Worm (Caenorhabditis elegans) whole organism, L4/young adult: ENCODE data around the gene elo-2.

ENCODE experiments used
- W03F9.2 ChIP-seq: fragments of 150-350 bp; optimal IDR thresholded peaks from 2 replicates; lab custom pipeline; 2014; ENCODE audit warnings: missing biosample characterization, missing genetic modification characterization
- dao-5 ChIP-seq: sonication (generic microtip); optimal IDR thresholded peaks from 2 replicates; lab custom pipeline; 2016; ENCODE audit warnings: missing genotype, missing genetic modification characterization, moderate library complexity, missing compliant biosample characterization
- him-1 ChIP-seq: sonication (generic microtip); optimal IDR thresholded peaks from 2 replicates; lab custom pipeline; 2016; ENCODE audit warnings: missing genotype, missing genetic modification reagents, missing genetic modification characterization, missing compliant biosample characterization

The elo-2 gene

DNA sequence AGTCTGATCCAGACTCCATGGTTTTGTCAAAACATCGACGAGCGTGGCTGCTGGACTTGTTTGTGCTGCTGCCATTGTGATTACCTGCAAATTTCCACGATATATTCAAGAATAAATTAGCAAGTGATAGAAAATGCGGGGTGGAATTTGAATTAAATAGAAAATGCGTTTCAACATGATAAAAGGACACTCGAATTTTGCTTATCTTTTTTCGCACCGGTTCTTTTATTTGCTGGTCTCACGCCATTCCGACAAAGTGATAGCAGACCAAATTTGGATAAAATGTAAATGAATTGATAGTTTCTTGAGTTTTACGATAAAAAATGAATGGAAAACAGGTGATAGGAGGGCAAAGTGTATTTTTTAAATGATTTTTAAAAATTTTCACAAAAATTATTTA is at the start of gene elo-2:
TSS of gene elo-2 (minus strand) at position 84 of the 400 bp plus-strand sequence.
- TF ChIP-seq W03F9.2 (tag; lab: Kevin White, UChicago) (no peak), him-1 (tag; lab: Kevin White, UChicago) (no peak), dao-5 (tag; lab: Kevin White, UChicago) (no peak)

DNA sequence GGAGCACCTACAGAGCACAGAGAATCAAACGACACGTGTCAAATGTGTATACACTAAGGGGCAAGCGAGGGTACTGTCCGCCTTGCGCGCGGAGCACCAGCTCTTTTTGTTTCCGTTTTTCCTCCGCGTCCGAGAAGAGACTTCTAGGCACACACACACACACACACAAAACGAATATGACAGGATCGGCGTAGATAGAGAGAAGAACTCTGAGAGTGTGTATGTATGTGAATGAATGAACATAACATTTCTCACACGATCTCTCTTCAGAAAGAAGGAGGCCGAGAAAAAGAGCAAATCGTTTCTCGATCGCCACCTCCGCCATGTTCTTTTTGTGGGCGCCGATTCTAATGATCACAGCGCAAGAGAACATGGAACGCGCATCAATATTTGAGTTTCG is 23.5 kb upstream of the elo-2 start, which contains the start of gene nas-6:
TSS of gene nas-6 (minus strand) at position 101 of the 400 bp plus-strand sequence.
- TF ChIP-seq dao-5 (tag; lab: Kevin White, UChicago) (no peak), W03F9.2 (tag; lab: Kevin White, UChicago) (no peak), him-1 (tag; lab: Kevin White, UChicago) (no peak)

DNA sequence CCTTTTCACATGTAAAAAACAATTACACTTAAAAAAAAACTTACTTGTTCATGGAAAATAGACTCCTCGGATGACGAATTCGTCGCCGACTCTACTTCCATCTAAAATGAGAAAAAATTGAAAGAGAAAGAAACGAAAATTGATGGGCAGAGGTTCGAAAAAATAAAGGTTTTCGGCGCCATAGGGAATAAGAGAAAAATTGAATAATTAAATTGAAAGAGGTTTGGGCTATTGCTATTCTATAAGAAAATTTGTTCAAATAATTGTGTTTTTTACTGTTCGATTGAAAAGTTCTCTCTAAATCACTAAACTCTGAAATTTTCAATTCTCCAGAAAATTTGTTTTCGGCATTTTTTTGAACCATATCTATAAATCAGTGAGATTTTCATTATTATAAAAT is 16.0 kb upstream of the elo-2 start, which contains the start of gene rabr-2:
TSS of gene rabr-2 (minus strand) at position 101 of the 400 bp plus-strand sequence.
- TF ChIP-seq W03F9.2 (tag; lab: Kevin White, UChicago): no peak
- TF ChIP-seq him-1 (tag; lab: Kevin White, UChicago): no peak
- no peak for TF ChIP-seq dao-5 (tag; lab: Kevin White, UChicago)

DNA sequence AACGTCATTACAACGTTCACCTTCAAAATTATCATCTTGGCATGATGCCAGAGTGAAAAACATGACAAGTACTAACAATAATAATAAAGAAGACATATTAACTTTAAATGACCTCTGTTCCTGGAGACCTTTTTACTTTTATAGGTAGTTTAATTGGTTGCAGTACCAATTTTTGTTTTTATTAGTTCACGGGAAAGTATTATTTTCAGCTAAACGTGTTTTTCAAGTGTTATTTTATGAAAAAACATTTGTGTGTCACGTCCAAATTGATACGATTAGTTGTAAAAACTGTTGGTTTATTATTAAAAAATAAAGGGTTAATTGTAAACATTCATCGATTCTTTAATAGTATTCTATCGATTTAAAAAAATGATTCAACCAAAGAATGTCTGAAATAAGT is 8.5 kb upstream of the elo-2 start, which contains the start of gene grl-24:
TSS of gene grl-24 (minus strand) at position 101 of the 400 bp plus-strand sequence.
- TF ChIP-seq W03F9.2 (tag; lab: Kevin White, UChicago) (no peak), him-1 (tag; lab: Kevin White, UChicago) (no peak), dao-5 (tag; lab: Kevin White, UChicago) (no peak)

DNA sequence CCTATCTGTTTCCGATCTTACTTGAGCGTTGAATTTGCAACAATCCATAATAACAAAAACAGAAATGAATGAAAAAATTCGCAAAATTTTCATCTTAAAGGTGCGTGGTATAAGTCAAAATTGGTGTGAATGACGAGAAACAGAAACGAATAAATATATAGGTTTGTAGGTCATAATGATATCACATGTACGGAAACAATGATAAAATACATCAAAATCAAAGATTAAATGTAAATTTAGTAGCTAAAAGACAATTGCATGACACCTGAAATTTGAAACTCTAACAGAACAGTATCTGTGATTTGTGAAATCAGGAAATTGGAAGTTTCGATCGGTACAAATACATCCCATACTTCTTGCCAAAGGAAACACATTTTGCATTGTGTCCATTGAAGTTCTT is 8.0 kb upstream of the elo-2 start, which contains the start of gene F11E6.9:
TSS of gene F11E6.9 (minus strand) at position 101 of the 400 bp plus-strand sequence.
- TF ChIP-seq him-1 (tag; lab: Kevin White, UChicago): no peak
- TF ChIP-seq W03F9.2 (tag; lab: Kevin White, UChicago): no peak
- TF ChIP-seq dao-5 (tag; lab: Kevin White, UChicago): no peak

DNA sequence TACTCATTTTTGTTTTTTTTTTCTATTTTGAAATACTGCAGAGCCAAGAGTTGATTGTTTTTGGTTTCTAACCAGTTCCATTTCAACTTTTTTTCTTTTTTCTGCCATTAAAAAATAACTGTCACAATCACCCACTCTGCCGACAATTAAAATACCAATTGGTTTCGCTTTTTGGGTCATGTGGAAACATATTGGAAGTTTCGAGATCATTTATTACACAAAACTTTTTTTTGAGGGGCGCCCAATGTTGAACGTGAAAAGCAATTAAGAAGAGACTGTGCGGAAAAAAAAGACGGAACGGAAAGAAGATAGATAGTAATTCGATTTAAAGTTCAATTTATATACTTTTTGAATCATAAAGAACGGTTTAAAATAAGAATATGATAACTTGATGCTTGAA is 6.8 kb upstream of the elo-2 start:
- no peak for TF ChIP-seq dao-5 (tag; lab: Kevin White, UChicago)

DNA sequence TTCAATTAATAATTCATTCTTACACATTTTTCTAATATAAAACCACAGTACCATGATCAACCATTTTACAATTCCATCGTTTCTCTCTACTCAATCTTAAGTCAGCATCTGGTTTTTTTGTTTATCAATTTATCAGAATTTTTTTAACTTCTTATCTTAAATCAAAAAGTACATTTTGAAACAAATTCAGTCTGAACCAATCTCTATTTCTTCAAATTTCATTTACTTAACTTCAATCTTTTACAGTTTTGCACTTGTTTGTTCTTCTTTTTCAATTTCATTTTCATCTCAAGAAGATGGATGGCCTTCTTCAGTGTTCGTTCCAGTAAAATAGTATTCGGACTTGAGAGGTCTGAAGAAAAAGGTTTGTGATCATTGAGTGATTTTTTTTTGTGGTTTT is 5.8 kb upstream of the elo-2 start, which contains the start of gene gba-3:
TSS of gene gba-3 (plus strand) at position 301 of the 400 bp plus-strand sequence.
- TF ChIP-seq him-1 (tag; lab: Kevin White, UChicago) (no peak), W03F9.2 (tag; lab: Kevin White, UChicago) (no peak), dao-5 (tag; lab: Kevin White, UChicago) (no peak)

DNA sequence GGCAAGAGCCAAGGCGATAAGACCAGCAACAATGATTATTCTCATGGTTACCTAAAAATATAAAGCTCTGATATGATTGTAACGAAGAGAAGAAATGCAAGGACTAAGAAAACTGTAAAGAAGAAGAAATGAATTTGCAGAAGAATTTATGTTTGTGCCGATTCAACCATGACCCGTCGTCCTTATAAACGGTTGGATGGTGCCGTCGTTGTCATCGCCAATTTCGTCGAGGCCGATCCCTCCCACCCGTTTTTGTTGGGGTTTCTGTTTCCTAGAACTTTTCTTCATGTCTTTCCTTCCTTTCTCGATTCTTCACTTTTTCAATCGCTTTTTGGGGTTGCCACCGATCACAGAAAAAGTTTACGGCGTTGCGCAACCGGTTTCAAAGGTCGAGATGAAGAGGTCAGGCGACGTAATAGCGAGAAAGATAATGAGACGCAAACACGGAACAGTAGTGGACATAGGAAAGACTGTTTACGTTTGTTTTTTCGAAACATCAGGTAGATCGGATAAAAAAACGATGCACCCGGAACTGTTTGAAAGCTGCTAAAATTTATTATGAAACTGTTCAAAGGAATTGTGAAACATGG is 4.8 kb upstream of the elo-2 start, which contains the start of gene epic-1:
TSS of gene epic-1 (minus strand) at position 51 of the 590 bp plus-strand sequence.
- TF ChIP-seq him-1 (tag; lab: Kevin White, UChicago) (no peak), W03F9.2 (tag; lab: Kevin White, UChicago) (no peak), dao-5 (tag; lab: Kevin White, UChicago) (no peak)

DNA sequence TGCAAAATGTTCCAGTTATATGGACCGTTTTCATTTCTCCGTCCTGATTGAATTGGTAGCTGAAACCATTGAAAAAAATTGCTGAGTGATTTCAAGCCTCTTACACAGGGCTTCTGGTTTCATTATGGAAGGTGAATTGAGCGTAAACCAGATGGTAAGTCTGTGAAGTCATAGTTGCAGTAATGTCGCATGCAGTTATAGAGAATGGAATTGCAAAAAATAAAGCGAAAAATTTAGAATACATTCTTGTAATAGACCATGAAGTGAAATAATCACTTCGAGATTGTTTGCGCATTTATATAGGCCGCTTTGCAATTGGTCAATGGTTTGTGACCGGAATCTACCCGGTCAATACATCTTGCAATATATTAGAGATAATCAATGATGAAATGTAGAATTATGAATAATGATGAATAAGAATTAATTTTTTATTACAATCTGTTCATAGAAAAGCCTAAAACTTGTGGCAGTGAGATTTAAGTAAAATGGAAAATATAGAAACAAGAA is 2.9 kb upstream of the elo-2 start, which contains the start of gene F11E6.4:
TSS of gene F11E6.4 (minus strand) at position 259 of the 507 bp plus-strand sequence.
- no peak for TF ChIP-seq W03F9.2 (tag; lab: Kevin White, UChicago)
- no peak for TF ChIP-seq dao-5 (tag; lab: Kevin White, UChicago)
- no peak for TF ChIP-seq him-1 (tag; lab: Kevin White, UChicago)

DNA sequence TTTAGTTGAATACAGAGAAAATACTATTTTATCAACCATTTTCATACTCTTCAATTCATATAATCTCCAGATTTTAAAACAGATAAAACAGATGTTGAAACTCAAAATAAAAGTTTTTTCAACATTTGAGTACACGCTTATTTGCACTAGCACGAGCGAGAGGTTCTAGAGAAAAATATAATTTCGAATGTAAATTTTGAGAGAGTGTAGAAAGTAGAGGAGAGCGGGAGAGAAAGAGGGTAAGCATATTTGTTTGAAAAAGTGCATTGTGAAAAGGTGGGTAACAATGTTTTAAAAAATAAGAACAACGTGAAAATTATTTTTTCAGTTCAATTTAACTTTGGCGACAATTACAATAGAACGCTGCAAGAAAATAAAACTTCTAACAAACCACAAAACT is 617 bp upstream of the elo-2 start:
- TF ChIP-seq W03F9.2 (tag; lab: Kevin White, UChicago) (no peak), him-1 (tag; lab: Kevin White, UChicago) (no peak), dao-5 (tag; lab: Kevin White, UChicago) (no peak)

DNA sequence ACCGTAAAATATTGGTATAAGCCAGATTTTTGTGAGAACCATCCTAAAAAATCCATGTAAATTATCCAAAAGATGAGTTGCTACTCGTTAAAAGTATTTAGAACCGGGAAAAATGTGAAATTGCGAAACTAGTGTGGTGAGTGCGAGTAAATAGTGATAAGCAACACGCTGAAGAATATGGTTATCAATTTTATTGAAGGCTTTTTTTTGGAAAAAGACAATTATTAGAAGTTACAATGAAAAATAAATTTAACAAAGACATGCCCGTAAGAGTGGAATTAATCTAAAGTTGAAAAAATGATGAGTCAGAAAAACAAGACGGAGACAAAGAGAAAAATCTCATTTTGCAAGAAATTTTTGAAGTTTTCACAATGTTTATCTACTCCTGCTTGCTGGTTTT is 1.3 kb downstream of the elo-2 start, which contains the start of gene F11E6.6:
TSS of gene F11E6.6 (minus strand) at position 101 of the 400 bp plus-strand sequence.
- TF ChIP-seq him-1 (tag; lab: Kevin White, UChicago) (no peak), dao-5 (tag; lab: Kevin White, UChicago) (no peak), W03F9.2 (tag; lab: Kevin White, UChicago) (no peak)

DNA sequence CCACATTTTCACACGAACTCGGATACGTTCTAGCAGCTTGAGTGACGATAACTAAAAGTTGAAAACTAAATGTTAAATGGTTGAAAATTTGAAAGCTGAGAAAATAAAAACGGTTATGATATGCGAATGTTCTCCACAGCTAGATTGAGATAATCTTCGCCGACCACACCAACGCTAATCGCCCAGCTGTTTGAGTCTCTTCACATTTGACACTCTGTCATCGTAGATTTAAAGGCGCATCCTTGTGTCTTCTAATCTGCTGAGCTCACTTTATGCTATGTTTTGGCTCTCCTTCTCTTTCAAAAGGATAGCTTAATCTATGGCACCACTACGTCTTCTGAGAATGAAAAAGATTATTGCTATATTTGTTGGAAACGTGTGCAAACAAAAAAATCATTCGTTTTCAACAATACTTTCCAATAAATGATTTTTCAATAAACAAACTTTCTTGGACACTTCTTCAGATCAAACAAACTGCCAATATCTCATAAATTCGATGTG is 4.0 kb downstream of the elo-2 start, which contains the start of gene F11E6.10:
TSS of gene F11E6.10 (minus strand) at position 51 of the 501 bp plus-strand sequence.
- TF ChIP-seq him-1 (tag; lab: Kevin White, UChicago) (no peak), W03F9.2 (tag; lab: Kevin White, UChicago) (no peak), dao-5 (tag; lab: Kevin White, UChicago) (no peak)

DNA sequence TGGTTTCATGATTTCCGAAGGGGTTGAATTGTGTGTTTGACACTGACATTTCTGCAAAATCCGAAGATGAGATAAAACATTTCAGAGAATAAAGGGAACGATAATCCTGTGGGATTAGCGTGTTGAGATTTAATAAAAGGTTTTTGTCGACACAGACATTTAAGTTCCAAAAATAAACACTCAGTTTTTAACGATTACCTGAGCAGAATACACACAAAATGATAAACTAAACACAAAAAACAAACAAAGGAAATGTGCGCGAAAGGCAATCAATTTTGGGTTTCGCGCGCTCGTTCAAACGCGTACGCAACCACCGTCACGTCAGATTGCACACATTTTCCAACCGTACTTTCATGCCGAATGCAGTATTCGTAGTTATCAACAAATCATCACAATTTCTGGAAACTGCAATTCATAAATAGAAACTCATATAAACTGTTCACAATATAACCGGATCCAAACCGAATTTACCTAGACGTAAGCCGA is 5.9 kb downstream of the elo-2 start, which contains the start of gene rif-1.1:
TSS of gene rif-1.1 (minus strand) at position 51 of the 486 bp plus-strand sequence.
- TF ChIP-seq W03F9.2 (tag; lab: Kevin White, UChicago) (no peak), dao-5 (tag; lab: Kevin White, UChicago) (no peak), him-1 (tag; lab: Kevin White, UChicago) (no peak)
